Fruit fly (Drosophila melanogaster): ENCODE data around the gene CG15628.

Gene CG15628

dm6 chr2L:4852605-4853102 is 31.1 kb downstream of the CG15628 start, which contains the start of gene smog:
Gene smog, plus strand, starts transcription at chr2L:4852864.
- no peak for TF ChIP-seq noc (tag; optimal IDR thresholded peaks at IDR 0.05)

- no peak for TF ChIP-seq noc (tag; optimal IDR thresholded peaks at IDR 0.05)
These were observed 33.2 kb downstream of the CG15628 start for dm6 chr2L:4854822-4855221.

- TF ChIP-seq noc (tag; optimal IDR thresholded peaks at IDR 0.05): peak; percentile 17
These were observed 34.5 kb downstream of the CG15628 start for dm6 chr2L:4856118-4856517.

dm6 chr2L:4861503-4861902 is 39.9 kb downstream of the CG15628 start:
- TF ChIP-seq noc (tag; optimal IDR thresholded peaks at IDR 0.05): no peak

- TF ChIP-seq noc (tag; optimal IDR thresholded peaks at IDR 0.05): no peak
These were observed 43.8 kb downstream of the CG15628 start for dm6 chr2L:4865400-4865799.

- TF ChIP-seq noc (tag; optimal IDR thresholded peaks at IDR 0.05): no peak
These were observed 46.8 kb downstream of the CG15628 start for dm6 chr2L:4868383-4868782.
